Fruit fly (Drosophila melanogaster): Measurements from ENCODE around the gene CG15578.

- TF ChIP-seq fd96Ca (GFP tag; IDR thresholded peaks at IDR 0.05) (peak; percentile 68; the same call in 2 of the 3 replicates), rn (GFP tag; IDR thresholded peaks at IDR 0.05) (no peak), CG10348 (GFP tag; IDR thresholded peaks at IDR 0.05) (no peak), Pif1B (GFP tag; optimal IDR thresholded peaks at IDR 0.05) (peak; percentile 53), CG9948 (tag; optimal IDR thresholded peaks at IDR 0.05) (peak; percentile 35), EcR (GFP tag; optimal IDR thresholded peaks at IDR 0.05) (no peak), gl (tag; optimal IDR thresholded peaks at IDR 0.05) (peak; percentile 16), Pif1A (GFP tag; optimal IDR thresholded peaks at IDR 0.05) (peak; percentile 59), CG13204 (GFP tag; optimal IDR thresholded peaks at IDR 0.05) (no peak)
Measured at dm6 chrX:4322234-4323210, 44.8 kb upstream of the CG15578 start, which contains the start of gene norpA.

Measured in whole organism, pupa.